Fruit fly (Drosophila melanogaster) whole organism, wandering third instar larva: Measurements from ENCODE around the gene CG14546.
A peak's percentile ranks its signal among the peaks of the same experiment; 100 is the strongest.

Experiments used
- Abd-B ChIP-seq: fragments of >200 bp; optimal IDR thresholded peaks from 2 replicates; lab custom pipeline; 2017; ENCODE audit warnings: missing biosample characterization, missing genetic modification characterization
- CG32264 ChIP-seq: fragments of 200-800 bp; sonication (Bioruptor generic); optimal IDR thresholded peaks from 2 replicates; lab custom pipeline; 2016; ENCODE audit warnings: missing biosample characterization, missing genetic modification characterization
- CrebA ChIP-seq: fragments of 200-800 bp; sonication (Bioruptor generic); optimal IDR thresholded peaks from 2 replicates; lab custom pipeline; 2016; ENCODE audit warnings: missing biosample characterization, mild to moderate bottlenecking, missing genetic modification characterization, borderline replicate concordance
- Dif ChIP-seq: fragments of 200-275, 200-300 bp; sonication (Bioruptor generic); optimal IDR thresholded peaks from 2 replicates; lab custom pipeline; 2018; ENCODE audit warnings: missing biosample characterization, missing genetic modification characterization; ENCODE audit not compliant: partially characterized antibody
- HLH106 ChIP-seq: fragments of 200-800 bp; optimal IDR thresholded peaks from 3 replicates; lab custom pipeline; 2019; ENCODE audit warnings: missing biosample characterization, mild to moderate bottlenecking, missing genetic modification characterization, moderate library complexity
- Hnf4 ChIP-seq: fragments of 200-800 bp; sonication (Bioruptor generic); optimal IDR thresholded peaks from 2 replicates; lab custom pipeline; 2016; ENCODE audit warnings: missing biosample characterization, mild to moderate bottlenecking, missing genetic modification characterization
- Hr78 ChIP-seq: fragments of >200 bp; optimal IDR thresholded peaks from 2 replicates; lab custom pipeline; 2017; ENCODE audit warnings: missing biosample characterization, missing genetic modification characterization
- Hr83 ChIP-seq: fragments of 200-300 bp; sonication (Bioruptor generic); optimal IDR thresholded peaks from 2 replicates; lab custom pipeline; 2016; ENCODE audit warnings: missing biosample characterization, mild to moderate bottlenecking, missing genetic modification characterization, moderate library complexity; ENCODE audit not compliant: poor library complexity, severe bottlenecking
- Jra ChIP-seq: sonication (Bioruptor generic); optimal IDR thresholded peaks from 2 replicates; lab custom pipeline; 2016; ENCODE audit warnings: missing biosample characterization, missing genetic modification characterization
- Mio ChIP-seq: sonication (Bioruptor generic); optimal IDR thresholded peaks from 2 replicates; lab custom pipeline; 2016; ENCODE audit warnings: missing biosample characterization, missing genetic modification characterization
- Myc ChIP-seq: fragments of >200 bp; optimal IDR thresholded peaks from 2 replicates; lab custom pipeline; 2017
- N ChIP-seq: fragments of >200 bp; optimal IDR thresholded peaks from 2 replicates; lab custom pipeline; 2018; ENCODE audit warnings: missing biosample characterization, missing external identifiers, missing genetic modification characterization
- OdsH ChIP-seq: fragments of 200-800 bp; sonication (Bioruptor generic); optimal IDR thresholded peaks from 2 replicates; lab custom pipeline; 2016; ENCODE audit warnings: missing biosample characterization, mild to moderate bottlenecking, missing genetic modification characterization
- Rel ChIP-seq, 2 experiments: fragments of 200-800 bp; sonication (Bioruptor generic) in 1 of 2; optimal IDR thresholded peaks; 2 replicates in 1 of 2; 3 replicates in 1 of 2; lab custom pipeline; 2016 to 2019; ENCODE audit warnings: mild to moderate bottlenecking in 2 of 2, missing biosample characterization in 2 of 2, missing genetic modification characterization in 2 of 2, moderate library complexity in 1 of 2
- Sp1 ChIP-seq: fragments of 200-800 bp; sonication (Bioruptor generic); optimal IDR thresholded peaks from 3 replicates; lab custom pipeline; 2019; ENCODE audit warnings: missing biosample characterization, mild to moderate bottlenecking, missing genetic modification characterization, moderate library complexity
- Vsx2 ChIP-seq: fragments of 200-300, 225-300 bp; sonication (Bioruptor generic); optimal IDR thresholded peaks from 2 replicates; lab custom pipeline; 2018; ENCODE audit warnings: missing biosample characterization, missing genetic modification characterization; ENCODE audit not compliant: partially characterized antibody
- br ChIP-seq: fragments of 200-800 bp; sonication (Bioruptor generic); optimal IDR thresholded peaks from 2 replicates; lab custom pipeline; 2016; ENCODE audit warnings: missing biosample characterization, missing genetic modification characterization
- brk ChIP-seq: fragments of 200-800 bp; sonication (Bioruptor generic); optimal IDR thresholded peaks from 2 replicates; lab custom pipeline; 2016; ENCODE audit warnings: missing biosample characterization, mild to moderate bottlenecking, missing genetic modification characterization
- dl ChIP-seq, 2 experiments: fragments of 175-275, 200-275 bp in 1 of 2; fragments of 200-275 bp in 1 of 2; sonication (Bioruptor generic); optimal IDR thresholded peaks; lab custom pipeline; 2018; ENCODE audit warnings: mild to moderate bottlenecking in 2 of 2, missing biosample characterization in 2 of 2, missing genetic modification characterization in 2 of 2, moderate library complexity in 2 of 2; ENCODE audit not compliant: partially characterized antibody in 2 of 2, insufficient read depth in 1 of 2
- dsf ChIP-seq: sonication (Bioruptor generic); optimal IDR thresholded peaks from 2 replicates; lab custom pipeline; 2016; ENCODE audit warnings: missing biosample characterization, missing genetic modification characterization, borderline replicate concordance
- ey ChIP-seq: fragments of 200-800 bp; sonication (Bioruptor generic); optimal IDR thresholded peaks from 2 replicates; lab custom pipeline; 2016; ENCODE audit warnings: missing biosample characterization, missing genetic modification characterization
- foxo ChIP-seq, 2 experiments: fragments of 200-800 bp; sonication (Bioruptor generic); optimal IDR thresholded peaks; 2 replicates in 1 of 2; 3 replicates in 1 of 2; lab custom pipeline; 2016 to 2017; ENCODE audit warnings: missing biosample characterization in 2 of 2, missing genetic modification characterization in 2 of 2
- fru ChIP-seq: fragments of 200-800 bp; sonication (Bioruptor generic); optimal IDR thresholded peaks from 3 replicates; lab custom pipeline; 2016; ENCODE audit warnings: missing biosample characterization, mild to moderate bottlenecking, missing genetic modification characterization
- h ChIP-seq: fragments of 200-800 bp; sonication (Bioruptor generic); optimal IDR thresholded peaks from 3 replicates; lab custom pipeline; 2016; ENCODE audit warnings: missing biosample characterization, mild to moderate bottlenecking, missing genetic modification characterization
- psq ChIP-seq: fragments of 200-800 bp; sonication (Bioruptor generic); optimal IDR thresholded peaks from 3 replicates; lab custom pipeline; 2017; ENCODE audit warnings: missing biosample characterization, mild to moderate bottlenecking, missing genetic modification characterization, moderate library complexity
- rgr ChIP-seq: fragments of 200-800 bp; sonication (Bioruptor generic); optimal IDR thresholded peaks from 3 replicates; lab custom pipeline; 2016; ENCODE audit warnings: missing biosample characterization, mild to moderate bottlenecking, missing genetic modification characterization
- sv ChIP-seq: fragments of 200-800 bp; sonication (Bioruptor generic); optimal IDR thresholded peaks from 3 replicates; lab custom pipeline; 2016; ENCODE audit warnings: missing biosample characterization, missing genetic modification characterization
- tai ChIP-seq: sonication (Bioruptor generic); optimal IDR thresholded peaks from 2 replicates; lab custom pipeline; 2016; ENCODE audit warnings: missing biosample characterization, missing genetic modification characterization
- usp ChIP-seq: fragments of >200 bp; optimal IDR thresholded peaks from 2 replicates; lab custom pipeline; 2017; ENCODE audit warnings: missing biosample characterization, missing genetic modification characterization
- woc ChIP-seq: sonication (Bioruptor generic); optimal IDR thresholded peaks from 2 replicates; lab custom pipeline; 2016; ENCODE audit warnings: missing biosample characterization, mild to moderate bottlenecking, missing genetic modification characterization

CG14546 gene

DNA sequence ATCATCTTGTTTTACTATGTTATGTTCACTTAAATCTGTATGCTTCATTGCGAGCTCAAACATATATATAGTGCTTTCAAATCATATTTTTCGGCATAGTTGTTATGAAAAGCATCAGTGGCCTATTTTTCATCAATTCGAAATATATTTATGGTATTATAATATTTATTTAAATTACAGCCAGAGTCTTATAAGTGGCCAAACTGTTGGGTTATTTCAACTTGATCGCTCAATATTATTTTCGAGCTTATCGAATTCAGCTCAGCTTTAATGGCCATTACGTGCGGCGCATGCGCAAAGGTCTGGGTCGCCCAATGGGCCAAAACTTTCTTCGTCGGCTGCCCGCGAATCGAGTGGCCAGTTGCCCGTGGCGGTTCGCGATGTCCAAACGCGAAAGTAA, 25.3 kb downstream of the CG14546 start, which contains the start of gene Mco3:
TSS of gene Mco3 (plus strand) at position 301 of the 400 bp plus-strand sequence.
- TF ChIP-seq Jra (GFP tag; lab: Kevin White, UChicago): no peak
- no peak for TF ChIP-seq h (GFP tag; lab: Kevin White, UChicago)

DNA sequence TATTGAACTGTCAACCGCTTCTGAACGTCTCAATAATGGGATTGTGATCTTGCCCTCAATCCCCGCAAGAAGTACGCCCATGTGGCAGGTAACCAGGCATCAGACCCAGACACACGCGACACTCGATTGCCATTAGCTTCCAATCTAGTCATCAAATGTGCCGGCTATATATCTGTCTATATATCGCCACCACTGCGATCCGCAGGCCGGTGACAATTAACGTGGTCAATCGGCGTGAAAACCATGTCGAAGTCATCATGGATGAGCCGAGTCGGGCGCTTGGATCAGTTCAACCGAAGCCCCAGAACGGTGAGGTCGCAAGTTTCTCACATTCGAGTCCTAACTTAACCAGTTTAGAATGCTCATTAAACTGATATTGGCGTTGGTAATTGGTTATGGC, 26.9 kb downstream of the CG14546 start, which contains the start of gene Sodq:
TSS of gene Sodq (plus strand) at position 301 of the 400 bp plus-strand sequence.
- TF ChIP-seq Dif: no peak
- TF ChIP-seq ey (GFP tag; lab: Kevin White, UChicago): no peak
- no peak for TF ChIP-seq N (GFP tag; lab: Kevin White, UChicago)
- no peak for TF ChIP-seq h (GFP tag; lab: Kevin White, UChicago)
- TF ChIP-seq Vsx2 (GFP tag; lab: Kevin White, UChicago): no peak
- no peak for TF ChIP-seq HLH106 (tag; lab: Kevin White, UChicago)
- TF ChIP-seq br (GFP tag; lab: Kevin White, UChicago): no peak
- TF ChIP-seq Myc (lab: Kevin White, UChicago): no peak
- no peak for TF ChIP-seq OdsH
- no peak for TF ChIP-seq foxo (GFP tag; optimal IDR thresholded peaks at IDR 0.05; lab: Kevin White, UChicago)
- TF ChIP-seq Sp1 (GFP tag; lab: Kevin White, UChicago): no peak
- no peak for TF ChIP-seq Hr83 (GFP tag; lab: Kevin White, UChicago)
- TF ChIP-seq Rel (GFP tag; optimal IDR thresholded peaks at IDR 0.05; lab: Kevin White, UChicago): no peak
- TF ChIP-seq Rel (tag; optimal IDR thresholded peaks at IDR 0.05; lab: Kevin White, UChicago): no peak
- no peak for TF ChIP-seq dsf
- TF ChIP-seq, all 38 proteins: peak for 0

DNA sequence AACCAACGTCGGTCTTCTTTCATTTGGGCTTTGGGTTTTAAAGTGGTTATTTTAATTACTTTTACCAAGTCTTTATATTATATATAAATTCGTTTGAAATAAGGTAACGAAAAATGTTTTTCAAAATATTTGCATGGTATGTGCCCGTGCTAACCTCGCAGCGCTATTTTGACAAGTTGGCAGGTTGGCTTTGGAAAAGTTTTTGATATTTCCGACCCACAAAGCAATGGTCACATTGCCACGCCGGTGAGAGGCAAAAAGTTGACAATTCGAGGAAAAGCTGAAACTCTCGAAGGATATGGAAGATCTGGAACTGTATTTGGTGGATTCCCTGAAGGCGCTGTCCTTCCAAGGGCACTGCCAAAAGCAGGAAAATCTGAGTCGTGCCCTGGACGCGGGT, 29.2 kb downstream of the CG14546 start, which contains the start of gene CG5913:
TSS of gene CG5913 (plus strand) at position 224 of the 400 bp plus-strand sequence.
- TF ChIP-seq Vsx2 (GFP tag; lab: Kevin White, UChicago) (no peak), foxo (GFP tag; optimal IDR thresholded peaks at IDR 0.05; lab: Kevin White, UChicago) (no peak), tai (GFP tag; lab: Kevin White, UChicago) (no peak), brk (GFP tag; lab: Kevin White, UChicago) (no peak), Hr78 (GFP tag; lab: Kevin White, UChicago) (no peak), psq (GFP tag; lab: Kevin White, UChicago) (no peak), Jra (GFP tag; lab: Kevin White, UChicago) (no peak), Dif (no peak), rgr (GFP tag; lab: Kevin White, UChicago) (no peak), Rel (GFP tag; optimal IDR thresholded peaks at IDR 0.05; lab: Kevin White, UChicago) (no peak), Rel (tag; optimal IDR thresholded peaks at IDR 0.05; lab: Kevin White, UChicago) (no peak), Hr83 (GFP tag; lab: Kevin White, UChicago) (no peak), Mio (GFP tag; lab: Kevin White, UChicago) (no peak), Hnf4 (GFP tag; lab: Kevin White, UChicago) (no peak), usp (GFP tag; lab: Kevin White, UChicago) (no peak), CrebA (GFP tag; lab: Kevin White, UChicago) (no peak), N (GFP tag; lab: Kevin White, UChicago) (no peak), Abd-B (GFP tag; lab: Kevin White, UChicago) (no peak), dl (GFP tag; optimal IDR thresholded peaks at IDR 0.05; lab: Kevin White, UChicago; ENCODE audit: insufficient read depth in 1 of 2, partially characterized antibody in 2 of 2) (no peak), fru (GFP tag; lab: Kevin White, UChicago) (no peak), CG32264 (GFP tag; lab: Kevin White, UChicago) (no peak)

DNA sequence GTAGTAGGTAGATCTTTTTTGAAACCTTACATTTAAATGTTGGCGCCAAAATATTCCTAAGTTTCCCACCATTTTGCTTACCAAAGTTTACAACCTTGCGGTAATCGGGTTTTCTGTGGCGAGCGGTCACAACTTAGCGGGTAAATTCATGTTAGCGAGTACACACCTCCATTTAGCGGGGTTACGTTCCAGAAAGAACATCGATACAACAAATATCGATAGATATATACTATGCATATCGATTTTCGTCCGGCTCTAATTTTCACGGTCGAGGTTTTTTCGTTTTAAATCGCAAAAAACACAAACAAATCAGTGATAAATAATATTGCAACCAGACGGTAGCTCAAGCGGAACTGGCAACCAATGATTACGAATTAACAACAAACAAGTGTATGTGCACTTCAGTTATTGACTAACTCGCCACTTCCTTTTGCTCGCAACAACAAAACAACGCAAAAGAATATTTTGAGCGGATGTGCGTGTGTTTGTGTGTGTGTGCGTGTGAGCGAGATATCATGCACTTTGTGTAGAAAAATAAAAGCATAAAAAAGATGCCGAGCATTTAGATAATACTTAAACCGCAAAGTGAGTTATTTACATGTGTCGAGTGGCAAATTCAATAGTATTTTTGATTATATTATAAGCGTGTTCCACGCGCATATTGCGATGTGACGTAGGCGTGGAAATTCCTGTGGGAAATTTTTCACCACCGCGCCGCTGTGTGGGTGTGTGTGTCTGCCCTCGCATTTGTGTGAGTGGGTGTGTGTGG, 33.9 kb downstream of the CG14546 start, which contains the start of gene Lnk:
TSS of gene Lnk (plus strand) at position 236 of the 769 bp plus-strand sequence.
- TF ChIP-seq psq (GFP tag; lab: Kevin White, UChicago) (no peak), Abd-B (GFP tag; lab: Kevin White, UChicago) (no peak), Hnf4 (GFP tag; lab: Kevin White, UChicago) (no peak), CG32264 (GFP tag; lab: Kevin White, UChicago) (no peak), h (GFP tag; lab: Kevin White, UChicago) (peak; percentile 11), woc (GFP tag; lab: Kevin White, UChicago) (no peak), Jra (GFP tag; lab: Kevin White, UChicago) (no peak), N (GFP tag; lab: Kevin White, UChicago) (no peak), Rel (GFP tag; optimal IDR thresholded peaks at IDR 0.05; lab: Kevin White, UChicago) (no peak), Rel (tag; optimal IDR thresholded peaks at IDR 0.05; lab: Kevin White, UChicago) (peak; percentile 41), Myc (lab: Kevin White, UChicago) (peak; percentile 80), Hr83 (GFP tag; lab: Kevin White, UChicago) (peak; percentile 40), Sp1 (GFP tag; lab: Kevin White, UChicago) (peak; percentile 49), sv (GFP tag; lab: Kevin White, UChicago) (peak; percentile 46)
